Fruit fly (Drosophila melanogaster) whole organism, prepupa: ENCODE data around the gene CG32066.

ENCODE experiments used
- CG15336 ChIP-seq: fragments of 200-800 bp; sonication (Bioruptor generic); IDR thresholded peaks from 2 replicates; pipeline ENCODE4 v1.3.6; 2022; ENCODE audit warnings: missing biosample characterization, missing genetic modification characterization
- CG1621 ChIP-seq: fragments of 200-800 bp; sonication (Bioruptor generic); optimal IDR thresholded peaks from 3 replicates; lab custom pipeline; 2018; ENCODE audit warnings: missing biosample characterization, mild to moderate bottlenecking, missing genetic modification characterization
- CG16779 ChIP-seq: fragments of 200-800 bp; sonication (Bioruptor generic); optimal IDR thresholded peaks from 3 replicates; lab custom pipeline; 2017; ENCODE audit warnings: missing biosample characterization, mild to moderate bottlenecking, missing genetic modification characterization
- CG31627 ChIP-seq: fragments of 200-800 bp; sonication (Bioruptor generic); optimal IDR thresholded peaks from 3 replicates; lab custom pipeline; 2016; ENCODE audit warnings: missing biosample characterization, missing genetic modification characterization
- CG34406 ChIP-seq: fragments of 200-800 bp; sonication (Bioruptor generic); optimal IDR thresholded peaks from 3 replicates; lab custom pipeline; 2016; ENCODE audit warnings: missing biosample characterization, missing genetic modification characterization
- CG7368 ChIP-seq: fragments of 200-800 bp; sonication (Bioruptor generic); optimal IDR thresholded peaks from 3 replicates; lab custom pipeline; 2016; ENCODE audit warnings: missing biosample characterization, missing genetic modification characterization
- Ets96B ChIP-seq: fragments of 200-800 bp; optimal IDR thresholded peaks from 2 replicates; lab custom pipeline; 2019; ENCODE audit warnings: missing biosample characterization, mild to moderate bottlenecking, missing genetic modification characterization, moderate library complexity

- TF ChIP-seq CG16779 (tag; lab: Kevin White, UChicago): no peak
- TF ChIP-seq CG7368: no peak
- TF ChIP-seq CG1621 (tag; lab: Kevin White, UChicago): no peak
- peak; percentile 94 for TF ChIP-seq Ets96B (tag; lab: Kevin White, UChicago)
- peak; percentile 94 for TF ChIP-seq CG15336
- TF ChIP-seq CG31627: peak; percentile 84
- TF ChIP-seq CG34406: peak; percentile 96
Measured at dm6 chr3L:10637819-10638218, 23.0 kb downstream of the CG32066 start, which contains the start of gene Cnep1r2.
